Worm (Caenorhabditis elegans): ENCODE results near the gene kvs-4.
"Not testable (repeated sequence)": the region's sequence is repeated elsewhere in the genome, so short reads cannot be mapped to it uniquely, and the experiment has no call there.

The kvs-4 gene

DNA sequence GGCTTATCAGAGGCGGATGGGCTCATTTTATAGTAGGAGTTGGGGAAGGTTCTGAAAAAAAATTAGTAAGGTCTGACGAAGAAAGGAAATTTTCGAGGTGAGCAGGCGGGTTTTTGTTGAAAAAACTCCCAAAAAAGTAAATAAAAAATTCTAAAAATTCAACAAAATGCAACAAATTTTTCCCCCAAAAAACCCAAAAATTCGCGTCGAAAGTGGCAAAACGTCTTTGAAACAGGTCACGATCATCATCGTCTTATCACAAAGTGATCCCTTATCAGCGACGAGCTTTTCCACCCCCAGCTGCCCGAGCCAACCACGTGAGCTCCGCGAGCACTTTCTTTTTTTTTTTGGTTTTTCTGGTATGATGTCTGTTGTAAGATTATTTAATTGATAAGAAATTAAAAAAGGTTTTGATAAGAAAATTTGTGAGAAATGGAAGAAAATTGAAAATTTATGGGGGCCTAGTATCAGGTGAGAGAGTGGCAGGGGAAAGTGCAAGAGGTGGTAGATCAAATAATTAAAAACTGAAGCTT lies 14.2 kb downstream of the kvs-4 start, which contains the start of gene Y48A6B.7 (continued):
- peak; percentile 81 for TF ChIP-seq php-3 (GFP tag; IDR thresholded peaks at IDR 0.05)
- no peak for TF ChIP-seq sdz-12 (GFP tag; optimal IDR thresholded peaks at IDR 0.05)
- TF ChIP-seq ceh-82 (tag; optimal IDR thresholded peaks at IDR 0.05) = no peak
- TF ChIP-seq ceh-28 (tag; optimal IDR thresholded peaks at IDR 0.05) = no peak
- TF ChIP-seq lin-15B (tag; optimal IDR thresholded peaks at IDR 0.05) = no peak
- TF ChIP-seq spr-3 (GFP tag; optimal IDR thresholded peaks at IDR 0.05) = no peak
- no peak for TF ChIP-seq unc-62 (GFP tag; optimal IDR thresholded peaks at IDR 0.05 in 1 of 2)
- no peak for TF ChIP-seq unc-62 (tag; optimal IDR thresholded peaks at IDR 0.05)
- TF ChIP-seq hlh-30 (tag; optimal IDR thresholded peaks at IDR 0.05; ENCODE audit: insufficient read depth) = peak; percentile 73
- no peak for TF ChIP-seq lir-3 (tag; optimal IDR thresholded peaks at IDR 0.05)
- TF ChIP-seq mxl-2 (GFP tag; conservative IDR thresholded peaks at IDR 0.05) = peak; percentile 65; the same call in 1 of the 2 replicates
- no peak for TF ChIP-seq nhr-42 (GFP tag; IDR thresholded peaks at IDR 0.05)
- TF ChIP-seq nhr-6 (tag; optimal IDR thresholded peaks at IDR 0.05) = no peak
- no peak for TF ChIP-seq gei-8 (GFP tag; optimal IDR thresholded peaks at IDR 0.05)
- TF ChIP-seq ceh-32 (tag; optimal IDR thresholded peaks at IDR 0.05; ENCODE audit: poor library complexity) = no peak
- TF ChIP-seq lsy-2 (tag; optimal IDR thresholded peaks at IDR 0.05) = peak in 1 of 2 experiments; percentile 57
- TF ChIP-seq F26F4.8 (GFP tag; conservative IDR thresholded peaks at IDR 0.05) = no peak
- no peak for TF ChIP-seq snpc-1.2 (GFP tag; IDR thresholded peaks at IDR 0.05)
- TF ChIP-seq hif-1 (tag; optimal IDR thresholded peaks at IDR 0.05) = no peak
- no peak for TF ChIP-seq lin-13 (GFP tag; optimal IDR thresholded peaks at IDR 0.05)
- no peak for TF ChIP-seq Y48G9A.11 (GFP tag; IDR thresholded peaks at IDR 0.05)
- no peak for TF ChIP-seq madf-9 (GFP tag; conservative IDR thresholded peaks at IDR 0.05)
- TF ChIP-seq lin-39 (tag; optimal IDR thresholded peaks at IDR 0.05) = no peak
- TF ChIP-seq ztf-7 (tag; optimal IDR thresholded peaks at IDR 0.05) = no peak
- TF ChIP-seq lin-1 (GFP tag; IDR thresholded peaks at IDR 0.05) = peak; percentile 89
- no peak for TF ChIP-seq dmd-9 (GFP tag; IDR thresholded peaks at IDR 0.05)
- peak; percentile 74 for TF ChIP-seq nhr-28 (tag; optimal IDR thresholded peaks at IDR 0.05)
- no peak for TF ChIP-seq ceh-20 (GFP tag; IDR thresholded peaks at IDR 0.05)
- no peak for TF ChIP-seq nhr-111 (GFP tag; optimal IDR thresholded peaks at IDR 0.05)
- peak; percentile 90 for TF ChIP-seq pqm-1 (tag; optimal IDR thresholded peaks at IDR 0.05)

DNA sequence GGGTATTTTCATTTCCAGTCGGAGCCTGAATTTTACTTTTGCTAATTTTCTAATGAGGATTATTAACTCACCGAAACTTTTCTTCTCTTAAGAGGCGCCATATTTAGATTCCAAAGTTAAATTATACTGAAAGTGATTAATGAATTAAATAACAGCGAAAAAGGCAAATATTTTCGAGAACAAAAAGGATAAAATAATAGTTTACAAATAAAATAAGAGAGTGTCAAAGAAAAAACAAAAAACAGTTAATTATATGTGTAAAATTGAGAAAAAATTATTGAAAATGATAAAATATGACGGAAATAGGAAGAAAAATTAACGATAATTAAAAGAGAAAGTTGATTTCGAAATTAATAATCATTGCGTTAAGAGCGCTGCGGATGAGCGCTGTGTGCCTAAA lies 17.0 kb downstream of the kvs-4 start, which contains the start of gene Y48A6B.8:
Gene Y48A6B.8, minus strand, starts transcription at position 101 of the 400 bp plus-strand sequence.
- TF ChIP-seq zfp-3 (GFP tag; conservative IDR thresholded peaks at IDR 0.05); aly-2 (tag; optimal IDR thresholded peaks at IDR 0.05); lim-7 (GFP tag; IDR thresholded peaks at IDR 0.05): not testable (repeated sequence)

DNA sequence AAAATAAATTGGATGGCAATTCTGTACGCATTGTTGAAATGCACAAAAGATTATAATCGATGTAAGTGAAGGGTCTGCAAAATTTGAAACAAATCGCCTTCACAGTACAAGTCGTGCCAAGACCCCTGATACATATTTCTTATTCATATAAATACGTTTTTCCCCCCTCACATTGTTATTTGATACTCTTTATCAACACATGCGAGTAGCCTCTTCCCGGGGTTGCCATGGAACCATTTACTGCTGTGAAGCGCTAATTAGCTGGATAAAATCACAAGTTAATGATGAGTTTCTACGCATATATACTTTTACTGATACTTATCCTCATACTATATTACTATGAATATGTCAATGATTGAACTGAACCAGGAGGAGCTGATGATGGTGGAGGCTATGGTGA lies 18.9 kb downstream of the kvs-4 start, which contains the start of gene Y48A6B.14:
Gene Y48A6B.14, plus strand, starts transcription at position 301 of the 400 bp plus-strand sequence.
- no peak for TF ChIP-seq zip-2 (tag; optimal IDR thresholded peaks at IDR 0.05)
- no peak for TF ChIP-seq nhr-11 (tag; optimal IDR thresholded peaks at IDR 0.05)
- TF ChIP-seq aha-1 (tag) = peak; percentile 40

DNA sequence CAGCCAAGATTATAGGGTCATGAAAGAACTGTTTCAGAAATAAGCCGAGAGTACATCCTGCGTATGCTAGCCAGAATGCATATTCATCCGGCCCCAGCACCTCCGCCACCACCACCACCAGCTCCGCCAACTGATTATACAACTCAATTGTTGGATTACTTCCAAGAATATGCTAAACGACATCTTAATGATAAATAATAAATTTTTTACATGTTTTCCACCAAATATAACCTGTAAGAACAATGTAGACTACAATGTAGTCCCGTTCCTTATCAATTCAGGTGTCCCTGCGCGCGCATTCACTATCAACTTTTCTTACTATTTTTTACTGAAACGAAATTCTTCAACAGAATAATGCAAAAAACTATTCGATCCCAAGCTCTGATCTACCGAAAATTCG lies 20.5 kb downstream of the kvs-4 start, which contains the start of gene Y48A6B.9:
Gene Y48A6B.9, plus strand, starts transcription at position 301 of the 400 bp plus-strand sequence.
- TF ChIP-seq nhr-25 (tag; optimal IDR thresholded peaks at IDR 0.05; ENCODE audit: borderline replicate concordance, insufficient read depth) (no peak), ztf-7 (tag; optimal IDR thresholded peaks at IDR 0.05) (no peak), unc-39 (tag; optimal IDR thresholded peaks at IDR 0.05) (no peak), egl-27 (tag; optimal IDR thresholded peaks at IDR 0.05) (no peak), nhr-237 (tag; optimal IDR thresholded peaks at IDR 0.05) (no peak), lin-15B (tag; optimal IDR thresholded peaks at IDR 0.05) (no peak), ces-1 (GFP tag; optimal IDR thresholded peaks at IDR 0.05) (no peak), R02D3.7 (tag; optimal IDR thresholded peaks at IDR 0.05) (no peak), daf-16 (GFP tag; optimal IDR thresholded peaks at IDR 0.05) (no peak), daf-16 (tag; optimal IDR thresholded peaks at IDR 0.05) (no peak), dmd-8 (GFP tag; IDR thresholded peaks at IDR 0.05) (no peak), hlh-11 (tag; optimal IDR thresholded peaks at IDR 0.05) (no peak), mxl-3 (GFP tag; optimal IDR thresholded peaks at IDR 0.05) (no peak), nhr-6 (tag; optimal IDR thresholded peaks at IDR 0.05) (no peak)
